Worm (Caenorhabditis elegans) whole organism, early embryonic: ENCODE results near the gene npp-26.

Experiments used
- B0310.2 ChIP-seq: sonication (generic microtip); optimal IDR thresholded peaks from 2 replicates; lab custom pipeline; 2016; ENCODE audit warnings: mild to moderate bottlenecking, missing genetic modification characterization, missing compliant biosample characterization
- F13C5.2 ChIP-seq: sonication (generic microtip); optimal IDR thresholded peaks from 2 replicates; lab custom pipeline; 2017; ENCODE audit warnings: mild to moderate bottlenecking, missing genetic modification characterization, inconsistent platforms, missing compliant biosample characterization
- aly-1 ChIP-seq: sonication (generic microtip); optimal IDR thresholded peaks from 2 replicates; lab custom pipeline; 2016; ENCODE audit warnings: missing genetic modification characterization, missing compliant biosample characterization
- ama-1 ChIP-seq: fragments of 150-350 bp; optimal IDR thresholded peaks from 2 replicates; lab custom pipeline; 2014
- ceh-13 ChIP-seq: fragments of 200-800 bp; sonication (Bioruptor generic); optimal IDR thresholded peaks from 2 replicates; lab custom pipeline; 2018; ENCODE audit warnings: mild to moderate bottlenecking, missing genetic modification characterization, missing compliant biosample characterization
- ceh-36 ChIP-seq: sonication (generic microtip); optimal IDR thresholded peaks from 2 replicates; lab custom pipeline; 2016; ENCODE audit warnings: missing genetic modification characterization, inconsistent platforms, missing compliant biosample characterization
- ets-7 ChIP-seq: sonication (generic microtip); optimal IDR thresholded peaks from 2 replicates; lab custom pipeline; 2016; ENCODE audit warnings: missing genotype, missing genetic modification characterization, missing compliant biosample characterization
- flt-1 ChIP-seq: fragments of 200-800 bp; sonication (Bioruptor generic); IDR thresholded peaks from 2 replicates; pipeline ENCODE4 v1.3.6; 2022; ENCODE audit warnings: missing genetic modification characterization, missing compliant biosample characterization
- hmbx-1 ChIP-seq: sonication (generic microtip); optimal IDR thresholded peaks from 2 replicates; lab custom pipeline; 2016; ENCODE audit warnings: mild to moderate bottlenecking, missing genetic modification characterization, missing compliant biosample characterization
- hmg-4 ChIP-seq: fragments of 200-800 bp; sonication (Bioruptor generic); optimal IDR thresholded peaks from 2 replicates; lab custom pipeline; 2018; ENCODE audit warnings: mild to moderate bottlenecking, missing genetic modification characterization, missing compliant biosample characterization
- hnd-1 ChIP-seq: sonication (generic microtip); optimal IDR thresholded peaks from 2 replicates; lab custom pipeline; 2016; ENCODE audit warnings: missing genetic modification characterization, missing compliant biosample characterization
- pes-1 ChIP-seq: fragments of 200-800 bp; sonication (Bioruptor generic); IDR thresholded peaks from 2 replicates; pipeline ENCODE4 v1.3.6; 2022; ENCODE audit warnings: missing genetic modification reagents, missing genetic modification characterization, missing compliant biosample characterization
- scrt-1 ChIP-seq: fragments of 200-800 bp; sonication (Bioruptor generic); IDR thresholded peaks from 2 replicates; pipeline ENCODE4 v1.3.6; 2022; ENCODE audit warnings: missing genetic modification characterization, missing compliant biosample characterization
- sea-1 ChIP-seq: fragments of 200-800 bp; sonication (Bioruptor generic); conservative IDR thresholded peaks from 2 replicates; pipeline ENCODE4 v1.3.6; 2022; ENCODE audit warnings: missing genetic modification characterization, missing compliant biosample characterization
- tbx-11 ChIP-seq: fragments of 200-800 bp; sonication (Bioruptor generic); IDR thresholded peaks from 2 replicates; pipeline ENCODE4 v1.3.6; 2022; ENCODE audit warnings: missing genetic modification characterization, missing compliant biosample characterization
- tbx-37 ChIP-seq: fragments of 200-800 bp; sonication (Bioruptor generic); conservative IDR thresholded peaks from 2 replicates; pipeline ENCODE4 v1.3.6; 2022; ENCODE audit warnings: missing genetic modification reagents, missing genetic modification characterization, missing compliant biosample characterization
- tra-4 ChIP-seq: sonication (generic microtip); optimal IDR thresholded peaks from 2 replicates; lab custom pipeline; 2017; ENCODE audit warnings: missing genetic modification characterization, missing compliant biosample characterization

Gene npp-26

ce11 chrIV:4751814-4752213 is 12.7 kb upstream of the npp-26 start, which contains the start of gene Y17G9B.4:
Gene Y17G9B.4 (plus strand): TSS chrIV:4752119.
- TF ChIP-seq flt-1 (GFP tag; lab: Robert Waterston, UW) (no peak), B0310.2 (tag; lab: Kevin White, UChicago) (no peak), hnd-1 (tag; lab: Kevin White, UChicago) (no peak), hmbx-1 (tag; lab: Kevin White, UChicago) (no peak), pes-1 (GFP tag; lab: Robert Waterston, UW) (no peak), ama-1 (lab: Kevin White, UChicago) (no peak), scrt-1 (GFP tag; lab: Robert Waterston, UW) (no peak)

ce11 chrIV:4755929-4756655 is 8.4 kb upstream of the npp-26 start, which contains the start of the genes fbxb-77 and Y17G9B.11:
Gene fbxb-77 (minus strand): TSS chrIV:4756157.
Gene Y17G9B.11 (plus strand): TSS chrIV:4756605.
- TF ChIP-seq hmg-4 (GFP tag; lab: Kevin White, UChicago) (no peak), ama-1 (lab: Kevin White, UChicago) (no peak), tbx-11 (GFP tag; lab: Robert Waterston, UW) (no peak), pes-1 (GFP tag; lab: Robert Waterston, UW) (no peak), ceh-36 (tag; lab: Kevin White, UChicago) (no peak), tra-4 (tag; lab: Kevin White, UChicago) (no peak), hnd-1 (tag; lab: Kevin White, UChicago) (no peak), ceh-13 (GFP tag; lab: Kevin White, UChicago) (no peak), scrt-1 (GFP tag; lab: Robert Waterston, UW) (no peak), B0310.2 (tag; lab: Kevin White, UChicago) (no peak), aly-1 (tag; lab: Kevin White, UChicago) (no peak), hmbx-1 (tag; lab: Kevin White, UChicago) (no peak), sea-1 (GFP tag; lab: Robert Waterston, UW) (no peak), F13C5.2 (no peak), ets-7 (no peak), flt-1 (GFP tag; lab: Robert Waterston, UW) (no peak)

ce11 chrIV:4758659-4759058 is 5.9 kb upstream of the npp-26 start, which contains the start of gene Y17G9B.8:
Gene Y17G9B.8 (minus strand): TSS chrIV:4758840.
- no peak for TF ChIP-seq aly-1 (tag; lab: Kevin White, UChicago)
- no peak for TF ChIP-seq tbx-37
- no peak for TF ChIP-seq ets-7
- TF ChIP-seq scrt-1 (GFP tag; lab: Robert Waterston, UW): no peak
- TF ChIP-seq pes-1 (GFP tag; lab: Robert Waterston, UW): no peak
- no peak for TF ChIP-seq hnd-1 (tag; lab: Kevin White, UChicago)
- TF ChIP-seq ceh-36 (tag; lab: Kevin White, UChicago): no peak
- no peak for TF ChIP-seq ceh-13 (GFP tag; lab: Kevin White, UChicago)
- TF ChIP-seq ama-1 (lab: Kevin White, UChicago): no peak
- no peak for TF ChIP-seq tra-4 (tag; lab: Kevin White, UChicago)
- TF ChIP-seq flt-1 (GFP tag; lab: Robert Waterston, UW): no peak
- no peak for TF ChIP-seq sea-1 (GFP tag; lab: Robert Waterston, UW)
- TF ChIP-seq B0310.2 (tag; lab: Kevin White, UChicago): no peak

ce11 chrIV:4760378-4761084 is 4.0 kb upstream of the npp-26 start, which contains the start of the genes memi-1 and cyp-31A3:
Gene memi-1 (minus strand): TSS chrIV:4760428.
Gene cyp-31A3 (plus strand): TSS chrIV:4761049.
- TF ChIP-seq tbx-11 (GFP tag; lab: Robert Waterston, UW) (no peak), hmbx-1 (tag; lab: Kevin White, UChicago) (no peak), aly-1 (tag; lab: Kevin White, UChicago) (no peak), ceh-36 (tag; lab: Kevin White, UChicago) (no peak), ama-1 (lab: Kevin White, UChicago) (no peak), B0310.2 (tag; lab: Kevin White, UChicago) (no peak), F13C5.2 (no peak), hnd-1 (tag; lab: Kevin White, UChicago) (no peak)

- no peak for TF ChIP-seq tra-4 (tag; lab: Kevin White, UChicago)
- TF ChIP-seq ama-1 (lab: Kevin White, UChicago): no peak
- no peak for TF ChIP-seq F13C5.2
- TF ChIP-seq hnd-1 (tag; lab: Kevin White, UChicago): no peak
- TF ChIP-seq scrt-1 (GFP tag; lab: Robert Waterston, UW): no peak
- no peak for TF ChIP-seq hmbx-1 (tag; lab: Kevin White, UChicago)
- no peak for TF ChIP-seq B0310.2 (tag; lab: Kevin White, UChicago)
- TF ChIP-seq hmg-4 (GFP tag; lab: Kevin White, UChicago): no peak
- no peak for TF ChIP-seq ceh-13 (GFP tag; lab: Kevin White, UChicago)
- TF ChIP-seq pes-1 (GFP tag; lab: Robert Waterston, UW): no peak
- TF ChIP-seq flt-1 (GFP tag; lab: Robert Waterston, UW): no peak
- no peak for TF ChIP-seq ets-7
- no peak for TF ChIP-seq ceh-36 (tag; lab: Kevin White, UChicago)
- no peak for TF ChIP-seq sea-1 (GFP tag; lab: Robert Waterston, UW)
- no peak for TF ChIP-seq tbx-11 (GFP tag; lab: Robert Waterston, UW)
- no peak for TF ChIP-seq aly-1 (tag; lab: Kevin White, UChicago)
- TF ChIP-seq tbx-37: no peak
Measured at ce11 chrIV:4763844-4764243, 678 bp upstream of the npp-26 start, which contains the start of gene Y17G9B.2. Gene Y17G9B.2 (plus strand): TSS chrIV:4764144.

ce11 chrIV:4771792-4772191 is 7.3 kb downstream of the npp-26 start, which contains the start of gene R11E3.2:
Gene R11E3.2 (plus strand): TSS chrIV:4772092.
- TF ChIP-seq hmbx-1 (tag; lab: Kevin White, UChicago): no peak
- no peak for TF ChIP-seq aly-1 (tag; lab: Kevin White, UChicago)
- no peak for TF ChIP-seq flt-1 (GFP tag; lab: Robert Waterston, UW)
- TF ChIP-seq tra-4 (tag; lab: Kevin White, UChicago): no peak
- no peak for TF ChIP-seq hnd-1 (tag; lab: Kevin White, UChicago)
- no peak for TF ChIP-seq hmg-4 (GFP tag; lab: Kevin White, UChicago)
- TF ChIP-seq ama-1 (lab: Kevin White, UChicago): no peak
- TF ChIP-seq ets-7: no peak
